Fruit fly (Drosophila melanogaster) whole organism, embryonic: Measurements from ENCODE around the gene wtrw.
A peak's percentile ranks its signal among the peaks of the same experiment; 100 is the strongest.

Experiments
- Abd-B ChIP-seq: fragments of 200-800 bp; sonication (Bioruptor generic); optimal IDR thresholded peaks from 2 replicates; lab custom pipeline; 2018; ENCODE audit warnings: missing biosample characterization, mild to moderate bottlenecking, missing genetic modification characterization, moderate library complexity
- Asciz ChIP-seq: fragments of 200-800 bp; sonication (Bioruptor generic); optimal IDR thresholded peaks from 2 replicates; lab custom pipeline; 2017; ENCODE audit warnings: missing biosample characterization, mild to moderate bottlenecking, missing genetic modification characterization, missing genetic modification reagents
- Bgb ChIP-seq: fragments of 200-800 bp; sonication (Bioruptor generic); IDR thresholded peaks from 2 replicates; pipeline ENCODE4 v1.3.6; 2022; ENCODE audit warnings: missing biosample characterization, missing genetic modification characterization; ENCODE audit not compliant: partially characterized antibody
- CG11695 ChIP-seq: fragments of 200-800 bp; sonication (Bioruptor generic); IDR thresholded peaks from 3 replicates; pipeline ENCODE4 v1.3.6; 2022; ENCODE audit warnings: missing biosample characterization, missing genetic modification characterization
- CG14667 ChIP-seq: fragments of 200-800 bp; sonication (Bioruptor generic); IDR thresholded peaks from 2 replicates; pipeline ENCODE4 v1.3.6; 2022; ENCODE audit warnings: missing biosample characterization, missing genetic modification characterization
- CG14860 ChIP-seq: fragments of 200-800 bp; sonication (Bioruptor generic); IDR thresholded peaks from 3 replicates; pipeline ENCODE4 v1.3.6; 2022; ENCODE audit warnings: missing biosample characterization, missing genetic modification characterization; ENCODE audit not compliant: partially characterized antibody
- CG15011 ChIP-seq: fragments of 200-800 bp; sonication (Bioruptor generic); optimal IDR thresholded peaks from 3 replicates; lab custom pipeline; 2018; ENCODE audit warnings: missing biosample characterization, mild to moderate bottlenecking, missing genetic modification characterization
- CG17359 ChIP-seq: fragments of 200-800 bp; sonication (Bioruptor generic); optimal IDR thresholded peaks from 3 replicates; lab custom pipeline; 2018; ENCODE audit warnings: missing biosample characterization, mild to moderate bottlenecking, missing genetic modification characterization, moderate library complexity
- CG17829 ChIP-seq: fragments of 200-800 bp; optimal IDR thresholded peaks from 2 replicates; lab custom pipeline; 2019; ENCODE audit warnings: missing biosample characterization, mild to moderate bottlenecking, missing genetic modification characterization, moderate library complexity
- CG1792 ChIP-seq: fragments of 200-800 bp; sonication (Bioruptor generic); optimal IDR thresholded peaks from 2 replicates; lab custom pipeline; 2016; ENCODE audit warnings: missing biosample characterization, missing genetic modification characterization
- CG2129 ChIP-seq: fragments of 200-800 bp; sonication (Bioruptor generic); IDR thresholded peaks from 2 replicates; pipeline ENCODE4 v1.3.6; 2022; ENCODE audit warnings: missing biosample characterization, missing genetic modification characterization; ENCODE audit not compliant: partially characterized antibody
- CG2202 ChIP-seq: fragments of 200-800 bp; sonication (Bioruptor generic); optimal IDR thresholded peaks from 2 replicates; lab custom pipeline; 2018; ENCODE audit warnings: missing biosample characterization, mild to moderate bottlenecking, missing genetic modification characterization
- CG31224 ChIP-seq: fragments of 200-800 bp; sonication (Bioruptor generic); IDR thresholded peaks from 2 replicates; pipeline ENCODE4 v1.3.6; 2022; ENCODE audit warnings: missing biosample characterization, missing genetic modification characterization
- CG32532 ChIP-seq: fragments of 200-800 bp; sonication (Bioruptor generic); IDR thresholded peaks from 2 replicates; pipeline ENCODE4 v1.3.6; 2022; ENCODE audit warnings: missing biosample characterization, missing genetic modification characterization
- CG6175 ChIP-seq: fragments of 200-800 bp; sonication (Bioruptor generic); IDR thresholded peaks from 3 replicates; pipeline ENCODE4 v1.3.6; 2022; ENCODE audit warnings: missing biosample characterization, missing genetic modification characterization
- CG8290 ChIP-seq, 3 experiments: fragments of 200-800 bp; sonication (Bioruptor generic); optimal IDR thresholded peaks; 2 replicates each; lab custom pipeline; 2016 to 2019; ENCODE audit warnings: missing biosample characterization in 3 of 3, missing genetic modification characterization in 3 of 3, mild to moderate bottlenecking in 2 of 3, moderate library complexity in 1 of 3
- CG8388 ChIP-seq: fragments of 200-800 bp; sonication (Bioruptor generic); optimal IDR thresholded peaks from 2 replicates; lab custom pipeline; 2019; ENCODE audit warnings: missing biosample characterization, mild to moderate bottlenecking, missing genetic modification characterization, moderate library complexity
- CTCF ChIP-seq: fragments of 200-800 bp; sonication (Bioruptor generic); optimal IDR thresholded peaks from 2 replicates; lab custom pipeline; 2017; ENCODE audit warnings: missing biosample characterization, mild to moderate bottlenecking, missing genetic modification characterization, moderate library complexity
- Doc3 ChIP-seq: fragments of 200-800 bp; sonication (Bioruptor generic); IDR thresholded peaks from 3 replicates; pipeline ENCODE4 v1.3.6; 2022; ENCODE audit warnings: missing biosample characterization, missing genetic modification characterization; ENCODE audit not compliant: partially characterized antibody
- ERR ChIP-seq: fragments of 200-800 bp; sonication (Bioruptor generic); optimal IDR thresholded peaks from 2 replicates; lab custom pipeline; 2016; ENCODE audit warnings: missing biosample characterization, missing genetic modification characterization
- Fer2 ChIP-seq: fragments of 200-800 bp; sonication (Bioruptor generic); optimal IDR thresholded peaks from 2 replicates; lab custom pipeline; 2018; ENCODE audit warnings: missing biosample characterization, mild to moderate bottlenecking, missing genetic modification characterization, moderate library complexity
- Gsc ChIP-seq: fragments of 200-800 bp; sonication (Bioruptor generic); IDR thresholded peaks from 2 replicates; pipeline ENCODE4 v1.3.6; 2022; ENCODE audit warnings: missing biosample characterization, missing genetic modification characterization
- Hr3 ChIP-seq: fragments of 200-800 bp; sonication (Bioruptor generic); optimal IDR thresholded peaks from 3 replicates; lab custom pipeline; 2016; ENCODE audit warnings: missing biosample characterization, missing genetic modification characterization
- Jarid2 ChIP-seq: fragments of 200-800 bp; sonication (Bioruptor generic); optimal IDR thresholded peaks from 3 replicates; lab custom pipeline; 2017; ENCODE audit warnings: mild to moderate bottlenecking, missing biosample characterization, missing genetic modification reagents, missing genetic modification characterization
- Kr ChIP-seq: fragments of 200-800 bp; sonication (Bioruptor generic); optimal IDR thresholded peaks from 2 replicates; lab custom pipeline; 2017; ENCODE audit warnings: missing biosample characterization, mild to moderate bottlenecking, missing genetic modification characterization
- Lim3 ChIP-seq: fragments of 200-800 bp; sonication (Bioruptor generic); IDR thresholded peaks from 2 replicates; pipeline ENCODE4 v1.3.6; 2022; ENCODE audit warnings: missing biosample characterization, missing genetic modification characterization
- Mad ChIP-seq: fragments of 200-800 bp; sonication (Bioruptor generic); optimal IDR thresholded peaks from 2 replicates; lab custom pipeline; 2016; ENCODE audit warnings: missing biosample characterization, missing genetic modification characterization
- Opbp ChIP-seq: fragments of 200-800 bp; sonication (Bioruptor generic); IDR thresholded peaks from 3 replicates; pipeline ENCODE4 v1.3.6; 2022; ENCODE audit warnings: missing biosample characterization, missing genetic modification characterization; ENCODE audit not compliant: partially characterized antibody
- Ravus ChIP-seq: fragments of 200-800 bp; sonication (Bioruptor generic); IDR thresholded peaks from 2 replicates; pipeline ENCODE4 v1.3.6; 2022; ENCODE audit warnings: missing biosample characterization, missing genetic modification characterization
- Sin3A ChIP-seq: fragments of >200 bp; optimal IDR thresholded peaks from 2 replicates; lab custom pipeline; 2018
- Sry-β ChIP-seq: fragments of 200-800 bp; sonication (Bioruptor generic); optimal IDR thresholded peaks from 2 replicates; lab custom pipeline; 2018; ENCODE audit warnings: missing biosample characterization, mild to moderate bottlenecking, missing genetic modification characterization, moderate library complexity
- Ssrp ChIP-seq: fragments of 200-800 bp; sonication (Bioruptor generic); optimal IDR thresholded peaks from 2 replicates; lab custom pipeline; 2018; ENCODE audit warnings: missing biosample characterization, mild to moderate bottlenecking, missing genetic modification characterization, moderate library complexity
- Taf1 ChIP-seq: fragments of 200-800 bp; sonication (Bioruptor generic); IDR thresholded peaks from 2 replicates; pipeline ENCODE4 v1.3.6; 2022; ENCODE audit warnings: missing biosample characterization, missing genetic modification characterization
- ab ChIP-seq: fragments of 200-800 bp; sonication (Bioruptor generic); optimal IDR thresholded peaks from 2 replicates; lab custom pipeline; 2016; ENCODE audit warnings: missing biosample characterization, missing genetic modification characterization
- ap ChIP-seq: fragments of 200-800 bp; sonication (Bioruptor generic); IDR thresholded peaks from 2 replicates; pipeline ENCODE4 v1.3.6; 2022; ENCODE audit warnings: missing biosample characterization, missing genetic modification characterization
- bsh ChIP-seq, 2 experiments: fragments of 200-800 bp; sonication (Bioruptor generic); optimal IDR thresholded peaks; 2 replicates each; lab custom pipeline; 2017 to 2018; ENCODE audit warnings: mild to moderate bottlenecking in 2 of 2, missing biosample characterization in 2 of 2, missing genetic modification characterization in 2 of 2, moderate library complexity in 1 of 2
- btn ChIP-seq: fragments of 200-800 bp; sonication (Bioruptor generic); optimal IDR thresholded peaks from 2 replicates; lab custom pipeline; 2016; ENCODE audit warnings: missing biosample characterization, missing genetic modification characterization
- chinmo ChIP-seq: fragments of 200-800 bp; sonication (Bioruptor generic); IDR thresholded peaks from 4 replicates; pipeline ENCODE4 v1.3.6; 2022; ENCODE audit warnings: missing biosample characterization, missing genetic modification characterization; ENCODE audit not compliant: partially characterized antibody
- dimm ChIP-seq: fragments of 200-800 bp; sonication (Bioruptor generic); IDR thresholded peaks from 2 replicates; pipeline ENCODE4 v1.3.6; 2022; ENCODE audit warnings: missing biosample characterization, missing genetic modification characterization
- dmrt11E ChIP-seq: fragments of 200-800 bp; sonication (Bioruptor generic); optimal IDR thresholded peaks from 3 replicates; lab custom pipeline; 2018; ENCODE audit warnings: missing biosample characterization, mild to moderate bottlenecking, missing genetic modification characterization, moderate library complexity
- gcm2 ChIP-seq: fragments of 200-800 bp; sonication (Bioruptor generic); optimal IDR thresholded peaks from 2 replicates; lab custom pipeline; 2016; ENCODE audit warnings: missing biosample characterization, missing genetic modification characterization
- gsb-n ChIP-seq: fragments of 200-800 bp; sonication (Bioruptor generic); optimal IDR thresholded peaks from 3 replicates; lab custom pipeline; 2018; ENCODE audit warnings: missing biosample characterization, mild to moderate bottlenecking, missing genetic modification characterization
- hb ChIP-seq: fragments of 200-800 bp; sonication (Bioruptor generic); IDR thresholded peaks from 3 replicates; pipeline ENCODE4 v1.3.6; 2022; ENCODE audit warnings: missing biosample characterization, missing genetic modification characterization; ENCODE audit not compliant: partially characterized antibody
- mirr ChIP-seq: fragments of 200-800 bp; sonication (Bioruptor generic); optimal IDR thresholded peaks from 3 replicates; lab custom pipeline; 2018; ENCODE audit warnings: missing biosample characterization, mild to moderate bottlenecking, missing genetic modification characterization
- nerfin-2 ChIP-seq: fragments of 200-800 bp; sonication (Bioruptor generic); IDR thresholded peaks from 2 replicates; pipeline ENCODE4 v1.3.6; 2022; ENCODE audit warnings: missing biosample characterization, missing genetic modification characterization; ENCODE audit not compliant: partially characterized antibody
- nmo ChIP-seq: fragments of 200-800 bp; sonication (Bioruptor generic); optimal IDR thresholded peaks from 2 replicates; lab custom pipeline; 2018; ENCODE audit warnings: missing biosample characterization, mild to moderate bottlenecking, missing genetic modification characterization, moderate library complexity
- peb ChIP-seq: fragments of 200-800 bp; sonication (Bioruptor generic); IDR thresholded peaks from 2 replicates; pipeline ENCODE4 v1.3.6; 2022; ENCODE audit warnings: missing biosample characterization, missing genetic modification characterization
- tin ChIP-seq: fragments of 200-800 bp; sonication (Bioruptor generic); optimal IDR thresholded peaks from 3 replicates; lab custom pipeline; 2016; ENCODE audit warnings: missing biosample characterization, missing genetic modification characterization
- trem ChIP-seq: fragments of 200-800 bp; optimal IDR thresholded peaks from 3 replicates; lab custom pipeline; 2019; ENCODE audit warnings: missing biosample characterization, mild to moderate bottlenecking, missing genetic modification characterization, moderate library complexity
- tx ChIP-seq: fragments of 200-800 bp; sonication (Bioruptor generic); optimal IDR thresholded peaks from 2 replicates; lab custom pipeline; 2016; ENCODE audit warnings: missing biosample characterization, missing genetic modification characterization
- yki ChIP-seq: fragments of >200 bp; optimal IDR thresholded peaks from 3 replicates; lab custom pipeline; 2018

Gene wtrw

DNA sequence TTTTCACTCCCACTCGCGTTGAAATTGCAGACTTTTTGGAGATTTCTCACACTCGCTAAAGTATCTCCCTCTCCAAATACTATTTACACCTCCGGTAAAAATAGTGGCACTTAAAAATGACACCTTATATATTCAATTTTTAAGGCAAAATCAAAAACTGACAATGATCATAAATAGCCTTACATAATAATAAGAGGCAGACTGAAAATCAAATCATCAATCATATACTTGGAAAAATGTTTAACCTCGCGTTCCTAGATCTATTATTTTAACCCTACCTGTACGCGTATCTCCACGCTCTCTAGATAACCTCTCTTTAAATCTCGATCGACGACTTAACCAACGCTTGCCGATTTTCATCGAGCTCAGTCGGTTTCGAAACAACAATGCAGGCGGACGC lies 4.3 kb downstream of the wtrw start (continued):
- TF ChIP-seq CG8290 (GFP tag; optimal IDR thresholded peaks at IDR 0.05; lab: Kevin White, UChicago): no peak
- no peak for TF ChIP-seq CG8290 (tag; optimal IDR thresholded peaks at IDR 0.05; lab: Kevin White, UChicago)
- TF ChIP-seq btn (GFP tag; lab: Kevin White, UChicago): no peak
- peak; percentile 54 for TF ChIP-seq Asciz (GFP tag; lab: Kevin White, UChicago)
- TF ChIP-seq bsh (GFP tag; optimal IDR thresholded peaks at IDR 0.05; lab: Kevin White, UChicago): peak in 1 of 2 experiments; percentile 73
- TF ChIP-seq CG31224 (GFP tag; lab: Robert Waterston, UW): peak; percentile 42; the same call in 1 of the 2 replicates
- no peak for TF ChIP-seq nerfin-2 (GFP tag; lab: Robert Waterston, UW)
- TF ChIP-seq CG6175: peak; percentile 73; the same call in 1 of the 3 replicates
- peak; percentile 30 for TF ChIP-seq tin (GFP tag; lab: Kevin White, UChicago)
- TF ChIP-seq ERR (GFP tag; lab: Kevin White, UChicago): no peak
- TF ChIP-seq Bgb (GFP tag; lab: Robert Waterston, UW): no peak
- TF ChIP-seq CG1792 (GFP tag; lab: Kevin White, UChicago): peak; percentile 34
- TF ChIP-seq trem: no peak
- TF ChIP-seq Mad (GFP tag; lab: Kevin White, UChicago): no peak
- no peak for TF ChIP-seq ab (GFP tag; lab: Kevin White, UChicago)
- no peak for TF ChIP-seq tx (GFP tag; lab: Kevin White, UChicago)
- peak; percentile 33 for TF ChIP-seq Abd-B
- TF ChIP-seq Fer2 (tag; lab: Kevin White, UChicago): peak; percentile 15
- TF ChIP-seq CG32532 (GFP tag; lab: Robert Waterston, UW): peak; percentile 92
- peak; percentile 61; the same call in 1 of the 2 replicates for TF ChIP-seq Taf1
- TF ChIP-seq gcm2 (GFP tag; lab: Kevin White, UChicago): no peak
- no peak for TF ChIP-seq peb (GFP tag; lab: Robert Waterston, UW)
- TF ChIP-seq Kr (GFP tag; lab: Kevin White, UChicago): no peak
- TF ChIP-seq Doc3 (GFP tag; lab: Robert Waterston, UW): no peak
- no peak for TF ChIP-seq CG17359 (tag; lab: Kevin White, UChicago)
- TF ChIP-seq mirr (GFP tag; lab: Kevin White, UChicago): no peak
- TF ChIP-seq Opbp: no peak
- TF ChIP-seq Gsc (GFP tag; lab: Robert Waterston, UW): no peak
- TF ChIP-seq CTCF (GFP tag; lab: Kevin White, UChicago): no peak
- TF ChIP-seq yki (lab: Kevin White, UChicago): no peak
- no peak for TF ChIP-seq CG8388 (GFP tag; lab: Kevin White, UChicago)
- TF ChIP-seq CG2129 (GFP tag; lab: Robert Waterston, UW): no peak
- TF ChIP-seq Hr3 (GFP tag; lab: Kevin White, UChicago): peak; percentile 29
- TF ChIP-seq dimm (GFP tag; lab: Robert Waterston, UW): 0 out of 2 replicates have a peak, but pooled peaks have one; percentile 6
- TF ChIP-seq CG15011 (GFP tag; lab: Kevin White, UChicago): peak; percentile 57
- no peak for TF ChIP-seq hb (GFP tag; lab: Robert Waterston, UW)
- TF ChIP-seq ap: no peak
- TF ChIP-seq nmo (GFP tag; lab: Kevin White, UChicago): peak; percentile 51
- no peak for TF ChIP-seq CG2202
- TF ChIP-seq CG11695 (GFP tag; lab: Robert Waterston, UW): peak; percentile 90
- TF ChIP-seq CG17829: peak; percentile 42
- no peak for TF ChIP-seq Ssrp (tag; lab: Kevin White, UChicago)
- TF ChIP-seq Jarid2 (GFP tag; lab: Kevin White, UChicago): no peak
- TF ChIP-seq Sin3A: no peak
- TF ChIP-seq chinmo: no peak
- TF ChIP-seq CG14860: no peak
- peak; percentile 29 for TF ChIP-seq Ravus
- TF ChIP-seq dmrt11E (tag; lab: Kevin White, UChicago): no peak
- no peak for TF ChIP-seq Lim3
- TF ChIP-seq Sry-β (GFP tag; lab: Kevin White, UChicago): no peak
- TF ChIP-seq CG14667 (GFP tag; lab: Robert Waterston, UW): peak; percentile 41; the same call in 1 of the 2 replicates
- TF ChIP-seq gsb-n (tag; lab: Kevin White, UChicago): no peak
